Fruit fly (Drosophila melanogaster): ENCODE results near the gene CG10628.

Gene CG10628

dm6 chr2L:19784827-19785569 is 26.6 kb upstream of the CG10628 start:
- no peak for TF ChIP-seq CG7045 (GFP tag; optimal IDR thresholded peaks at IDR 0.05)
- no peak for TF ChIP-seq bab1 (GFP tag; optimal IDR thresholded peaks at IDR 0.05)
- no peak for TF ChIP-seq CG5204 (GFP tag; optimal IDR thresholded peaks at IDR 0.05)
- no peak for TF ChIP-seq Crg-1 (GFP tag; optimal IDR thresholded peaks at IDR 0.05)
- TF ChIP-seq CG14711 (tag; optimal IDR thresholded peaks at IDR 0.05) = no peak
- no peak for TF ChIP-seq CG33017 (tag; optimal IDR thresholded peaks at IDR 0.05)
- TF ChIP-seq kay (GFP tag; ENCODE audit: borderline replicate concordance) = no peak
- TF ChIP-seq Hr96 (GFP tag; optimal IDR thresholded peaks at IDR 0.05) = no peak

dm6 chr2L:19774278-19774677 is 15.9 kb upstream of the CG10628 start:
- TF ChIP-seq cic (GFP tag; optimal IDR thresholded peaks at IDR 0.05) (no peak), tj (GFP tag; optimal IDR thresholded peaks at IDR 0.05) (no peak), CG12768 (GFP tag; optimal IDR thresholded peaks at IDR 0.05) (no peak), bab1 (GFP tag; optimal IDR thresholded peaks at IDR 0.05) (no peak), CG11617 (GFP tag; optimal IDR thresholded peaks at IDR 0.05) (no peak), CG14711 (tag; optimal IDR thresholded peaks at IDR 0.05) (no peak), Clk (GFP tag; optimal IDR thresholded peaks at IDR 0.05) (no peak), Hr96 (GFP tag; optimal IDR thresholded peaks at IDR 0.05) (no peak), CG33017 (tag; optimal IDR thresholded peaks at IDR 0.05) (no peak)

- TF ChIP-seq cnc (optimal IDR thresholded peaks at IDR 0.05) (no peak), tj (GFP tag; optimal IDR thresholded peaks at IDR 0.05) (no peak), bab1 (GFP tag; optimal IDR thresholded peaks at IDR 0.05) (no peak), CG11617 (GFP tag; optimal IDR thresholded peaks at IDR 0.05) (no peak), Mnt (GFP tag; optimal IDR thresholded peaks at IDR 0.05) (no peak), CG5204 (GFP tag; optimal IDR thresholded peaks at IDR 0.05) (no peak), kay (GFP tag; ENCODE audit: borderline replicate concordance) (no peak), pad (GFP tag; optimal IDR thresholded peaks at IDR 0.05) (no peak), Clk (GFP tag; optimal IDR thresholded peaks at IDR 0.05) (no peak), CG1620 (GFP tag; optimal IDR thresholded peaks at IDR 0.05) (no peak)
Observed at dm6 chr2L:19769703-19770102, 11.3 kb upstream of the CG10628 start.

- TF ChIP-seq Clk (GFP tag; optimal IDR thresholded peaks at IDR 0.05) = no peak
- no peak for TF ChIP-seq CG5204 (GFP tag; optimal IDR thresholded peaks at IDR 0.05)
- no peak for TF ChIP-seq CG12768 (GFP tag; optimal IDR thresholded peaks at IDR 0.05)
- TF ChIP-seq tj (GFP tag; optimal IDR thresholded peaks at IDR 0.05) = no peak
- no peak for TF ChIP-seq CG11617 (GFP tag; optimal IDR thresholded peaks at IDR 0.05)
- TF ChIP-seq CG14711 (tag; optimal IDR thresholded peaks at IDR 0.05) = no peak
- no peak for TF ChIP-seq bab1 (GFP tag; optimal IDR thresholded peaks at IDR 0.05)
- no peak for TF ChIP-seq Hr96 (GFP tag; optimal IDR thresholded peaks at IDR 0.05)
- TF ChIP-seq cnc (optimal IDR thresholded peaks at IDR 0.05) = no peak
Observed at dm6 chr2L:19768967-19769366, 10.6 kb upstream of the CG10628 start, which contains the start of gene bsh. Gene bsh, minus strand, starts transcription at chr2L:19769067.

dm6 chr2L:19765406-19765805 is 7.0 kb upstream of the CG10628 start:
- no peak for TF ChIP-seq CG7101 (tag; optimal IDR thresholded peaks at IDR 0.05)
- no peak for TF ChIP-seq bab1 (GFP tag; optimal IDR thresholded peaks at IDR 0.05)
- no peak for TF ChIP-seq ovo (GFP tag; optimal IDR thresholded peaks at IDR 0.05)
- TF ChIP-seq cic (GFP tag; optimal IDR thresholded peaks at IDR 0.05) = no peak
- TF ChIP-seq CG7045 (GFP tag; optimal IDR thresholded peaks at IDR 0.05) = no peak

- TF ChIP-seq CG7101 (tag; optimal IDR thresholded peaks at IDR 0.05) (no peak), Hr96 (GFP tag; optimal IDR thresholded peaks at IDR 0.05) (no peak)
Observed at dm6 chr2L:19764581-19765136, 6.2 kb upstream of the CG10628 start.

- TF ChIP-seq CG5204 (GFP tag; optimal IDR thresholded peaks at IDR 0.05) (peak; percentile 30), ovo (GFP tag; optimal IDR thresholded peaks at IDR 0.05) (peak; percentile 45), CG7101 (tag; optimal IDR thresholded peaks at IDR 0.05) (peak; percentile 68), kay (GFP tag; ENCODE audit: borderline replicate concordance) (peak; percentile 39), CG14711 (tag; optimal IDR thresholded peaks at IDR 0.05) (peak; percentile 36), CG33017 (tag; optimal IDR thresholded peaks at IDR 0.05) (peak; percentile 46), Mnt (GFP tag; optimal IDR thresholded peaks at IDR 0.05) (peak; percentile 54), pad (GFP tag; optimal IDR thresholded peaks at IDR 0.05) (peak; percentile 83), cnc (optimal IDR thresholded peaks at IDR 0.05) (no peak), toe (GFP tag; optimal IDR thresholded peaks at IDR 0.05) (no peak), tj (GFP tag; optimal IDR thresholded peaks at IDR 0.05) (peak; percentile 47), CG11617 (GFP tag; optimal IDR thresholded peaks at IDR 0.05) (peak; percentile 89), Clk (GFP tag; optimal IDR thresholded peaks at IDR 0.05) (no peak), Hr96 (GFP tag; optimal IDR thresholded peaks at IDR 0.05) (peak; percentile 26), Crg-1 (GFP tag; optimal IDR thresholded peaks at IDR 0.05) (no peak), bab1 (GFP tag; optimal IDR thresholded peaks at IDR 0.05) (peak; percentile 33), cic (GFP tag; optimal IDR thresholded peaks at IDR 0.05) (peak; percentile 12), CG7045 (GFP tag; optimal IDR thresholded peaks at IDR 0.05) (peak; percentile 40), CG1620 (GFP tag; optimal IDR thresholded peaks at IDR 0.05) (peak; percentile 30), CG12768 (GFP tag; optimal IDR thresholded peaks at IDR 0.05) (no peak)
Observed at dm6 chr2L:19763773-19764580, 5.6 kb upstream of the CG10628 start, which contains the start of gene fbp. Gene fbp, minus strand, starts transcription at chr2L:19764136.

Data from whole organism, adult.